Worm (Caenorhabditis elegans): Measurements from ENCODE around the gene tdc-1.

DNA sequence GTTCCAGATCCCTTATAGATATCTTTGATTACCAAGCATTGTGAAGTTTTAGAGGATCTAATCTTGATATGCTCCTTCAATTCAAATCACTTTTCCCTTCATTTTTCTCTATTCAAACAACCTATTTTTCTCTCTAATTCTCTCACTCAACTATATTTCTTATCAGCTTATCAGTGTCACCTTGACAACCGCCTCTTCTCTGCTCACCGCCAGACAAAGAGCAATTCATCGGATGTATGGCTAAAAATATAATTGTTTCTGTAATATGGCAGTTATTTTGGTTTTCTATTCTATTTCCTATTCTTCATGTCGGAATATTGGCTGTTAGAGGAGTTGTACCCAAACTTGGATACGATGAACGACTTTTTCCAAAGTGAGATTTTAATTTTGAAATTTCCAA lies 20.7 kb upstream of the tdc-1 start:
- TF ChIP-seq ceh-82 (tag; optimal IDR thresholded peaks at IDR 0.05) (no peak), fos-1 (tag; optimal IDR thresholded peaks at IDR 0.05) (peak; percentile 20), zag-1 (tag; optimal IDR thresholded peaks at IDR 0.05) (no peak), nhr-25 (tag; optimal IDR thresholded peaks at IDR 0.05) (no peak), peb-1 (tag; optimal IDR thresholded peaks at IDR 0.05) (no peak), ZK546.5 (tag; optimal IDR thresholded peaks at IDR 0.05) (no peak), mdl-1 (tag; optimal IDR thresholded peaks at IDR 0.05) (no peak), elt-3 (tag; optimal IDR thresholded peaks at IDR 0.05) (no peak), ama-1 (optimal IDR thresholded peaks at IDR 0.05) (no peak), unc-62 (GFP tag; optimal IDR thresholded peaks at IDR 0.05) (no peak), blmp-1 (tag; optimal IDR thresholded peaks at IDR 0.05; ENCODE audit: insufficient read depth) (no peak), lin-39 (tag; optimal IDR thresholded peaks at IDR 0.05) (no peak)
